Worm (Caenorhabditis elegans) whole organism, young adult: ENCODE measurements around the gene F49C5.9.

Experiments used
- F23B12.7 ChIP-seq: sonication (generic microtip); optimal IDR thresholded peaks from 2 replicates; lab custom pipeline; 2017; ENCODE audit warnings: missing genetic modification characterization, mild to moderate bottlenecking, missing compliant biosample characterization, antibody characterized with exemption, moderate library complexity; ENCODE audit not compliant: insufficient read depth
- F57A8.1 ChIP-seq: fragments of 200-800 bp; sonication (Bioruptor generic); optimal IDR thresholded peaks from 2 replicates; lab custom pipeline; 2018; ENCODE audit warnings: mild to moderate bottlenecking, missing genetic modification characterization, moderate library complexity, missing compliant biosample characterization
- T26A5.8 ChIP-seq: sonication (generic microtip); optimal IDR thresholded peaks from 2 replicates; lab custom pipeline; 2016; ENCODE audit warnings: missing genetic modification characterization, missing compliant biosample characterization
- Y53G8AR.9 ChIP-seq: fragments of 200-800 bp; sonication (Bioruptor generic); conservative IDR thresholded peaks from 2 replicates; pipeline ENCODE4 v1.3.6; 2022; ENCODE audit warnings: missing genetic modification reagents, missing genetic modification characterization, missing compliant biosample characterization
- Y79H2A.3 ChIP-seq: fragments of 200-800 bp; sonication (Bioruptor generic); conservative IDR thresholded peaks from 2 replicates; pipeline ENCODE4 v1.3.6; 2022; ENCODE audit warnings: missing genetic modification reagents, missing genetic modification characterization, missing compliant biosample characterization
- akir-1 ChIP-seq: fragments of 200-800 bp; sonication (Bioruptor generic); optimal IDR thresholded peaks from 2 replicates; lab custom pipeline; 2018; ENCODE audit warnings: mild to moderate bottlenecking, missing genetic modification characterization, moderate library complexity, missing compliant biosample characterization
- atf-7 ChIP-seq: sonication (generic microtip); optimal IDR thresholded peaks from 2 replicates; lab custom pipeline; 2017; ENCODE audit warnings: mild to moderate bottlenecking, missing genetic modification characterization, missing compliant biosample characterization
- attf-5 ChIP-seq: fragments of 200-800 bp; sonication (Bioruptor generic); optimal IDR thresholded peaks from 2 replicates; lab custom pipeline; 2018; ENCODE audit warnings: mild to moderate bottlenecking, missing genetic modification characterization, missing compliant biosample characterization
- ccch-3 ChIP-seq: fragments of 200-800 bp; sonication (Bioruptor generic); optimal IDR thresholded peaks from 2 replicates; lab custom pipeline; 2018; ENCODE audit warnings: mild to moderate bottlenecking, missing genetic modification characterization, missing compliant biosample characterization
- ceh-27 ChIP-seq: fragments of 200-800 bp; sonication (Bioruptor generic); optimal IDR thresholded peaks from 2 replicates; lab custom pipeline; 2018; ENCODE audit warnings: mild to moderate bottlenecking, missing genetic modification characterization, moderate library complexity, missing compliant biosample characterization
- ceh-40 ChIP-seq: fragments of 200-800 bp; sonication (Bioruptor generic); IDR thresholded peaks from 2 replicates; pipeline ENCODE4 v1.3.6; 2022; ENCODE audit warnings: missing genetic modification characterization, missing compliant biosample characterization
- efl-1 ChIP-seq: fragments of 150-350 bp; optimal IDR thresholded peaks from 2 replicates; lab custom pipeline; 2014; ENCODE audit warnings: missing biosample characterization, missing genetic modification reagents, missing genetic modification characterization
- egl-18 ChIP-seq: fragments of 200-800 bp; sonication (Bioruptor generic); IDR thresholded peaks from 2 replicates; pipeline ENCODE4 v1.3.6; 2022; ENCODE audit warnings: missing genetic modification reagents, missing genetic modification characterization, missing compliant biosample characterization
- hlh-26 ChIP-seq: fragments of 200-800 bp; sonication (Bioruptor generic); conservative IDR thresholded peaks from 2 replicates; pipeline ENCODE4 v1.3.6; 2022; ENCODE audit warnings: missing genetic modification reagents, missing genetic modification characterization, missing compliant biosample characterization
- hmg-1.2 ChIP-seq: fragments of 200-800 bp; sonication (Bioruptor generic); IDR thresholded peaks from 2 replicates; pipeline ENCODE4 v1.3.6; 2022; ENCODE audit warnings: missing genetic modification reagents, missing genetic modification characterization, missing compliant biosample characterization
- hrde-1 ChIP-seq: sonication (generic microtip); optimal IDR thresholded peaks from 2 replicates; lab custom pipeline; 2016; ENCODE audit warnings: missing genetic modification characterization, mild to moderate bottlenecking, missing compliant biosample characterization, moderate library complexity, missing genotype, missing genetic modification reagents, borderline replicate concordance
- let-607 ChIP-seq, 2 experiments: fragments of 200-800 bp in 1 of 2; sonication (Bioruptor generic) in 1 of 2; sonication (generic microtip) in 1 of 2; optimal IDR thresholded peaks; 2 replicates each; lab custom pipeline; 2016 to 2018; ENCODE audit warnings: mild to moderate bottlenecking in 2 of 2, missing compliant biosample characterization in 2 of 2, missing genetic modification characterization in 2 of 2, moderate library complexity in 2 of 2, missing genotype in 1 of 2
- lin-26 ChIP-seq: fragments of 200-800 bp; sonication (Bioruptor generic); IDR thresholded peaks from 2 replicates; pipeline ENCODE4 v1.3.6; 2022; ENCODE audit warnings: missing genetic modification reagents, missing genetic modification characterization, missing compliant biosample characterization
- lin-35 ChIP-seq, 3 experiments: fragments of 150-350 bp in 2 of 3; sonication (generic microtip) in 1 of 3; optimal IDR thresholded peaks; 2 replicates each; lab custom pipeline; 2014 to 2018; ENCODE audit warnings: missing biosample characterization in 3 of 3, missing genetic modification characterization in 3 of 3, missing genetic modification reagents in 3 of 3
- lir-1 ChIP-seq: fragments of 200-800 bp; sonication (Bioruptor generic); conservative IDR thresholded peaks from 2 replicates; pipeline ENCODE4 v1.3.6; 2022; ENCODE audit warnings: missing genetic modification reagents, missing genetic modification characterization, missing compliant biosample characterization
- madf-8 ChIP-seq: fragments of 200-800 bp; sonication (Bioruptor generic); conservative IDR thresholded peaks from 2 replicates; pipeline ENCODE4 v1.3.6; 2022; ENCODE audit warnings: missing genetic modification reagents, missing genetic modification characterization, missing compliant biosample characterization
- mel-28 ChIP-seq: sonication (generic microtip); optimal IDR thresholded peaks from 2 replicates; lab custom pipeline; 2016; ENCODE audit warnings: borderline replicate concordance, mild to moderate bottlenecking, missing genetic modification characterization, missing compliant biosample characterization
- nfyb-1 ChIP-seq: fragments of 200-800 bp; sonication (Bioruptor generic); IDR thresholded peaks from 2 replicates; pipeline ENCODE4 v1.3.6; 2022; ENCODE audit warnings: missing genetic modification reagents, missing genetic modification characterization, missing compliant biosample characterization
- nhr-80 ChIP-seq: sonication (generic microtip); optimal IDR thresholded peaks from 2 replicates; lab custom pipeline; 2016; ENCODE audit warnings: missing genetic modification characterization, missing compliant biosample characterization
- nhr-90 ChIP-seq: sonication (generic microtip); optimal IDR thresholded peaks from 2 replicates; lab custom pipeline; 2016; ENCODE audit warnings: missing genotype, mild to moderate bottlenecking, missing genetic modification characterization, missing compliant biosample characterization
- rcor-1 ChIP-seq: fragments of 200-800 bp; sonication (Bioruptor generic); IDR thresholded peaks from 2 replicates; pipeline ENCODE4 v1.3.6; 2022; ENCODE audit warnings: missing genetic modification reagents, missing genetic modification characterization, missing compliant biosample characterization
- rec-8 ChIP-seq, 2 experiments: sonication (generic microtip); optimal IDR thresholded peaks; 2 replicates each; lab custom pipeline; 2016; ENCODE audit warnings: mild to moderate bottlenecking in 2 of 2, missing genetic modification characterization in 2 of 2, missing genetic modification reagents in 2 of 2, missing genotype in 2 of 2, missing biosample characterization in 1 of 2, missing compliant biosample characterization in 1 of 2, moderate library complexity in 1 of 2
- unc-130 ChIP-seq: sonication (generic microtip); optimal IDR thresholded peaks from 2 replicates; lab custom pipeline; 2016; ENCODE audit warnings: missing genetic modification reagents, missing genetic modification characterization, missing compliant biosample characterization
- unc-62 ChIP-seq: fragments of 150-350 bp; optimal IDR thresholded peaks from 2 replicates; lab custom pipeline; 2014; ENCODE audit warnings: missing biosample characterization, missing genetic modification reagents, missing genetic modification characterization
- zfh-2 ChIP-seq: fragments of 200-800 bp; sonication (Bioruptor generic); conservative IDR thresholded peaks from 2 replicates; pipeline ENCODE4 v1.3.6; 2022; ENCODE audit warnings: missing genetic modification reagents, missing genetic modification characterization, missing compliant biosample characterization
- ztf-25 ChIP-seq: fragments of 200-800 bp; sonication (Bioruptor generic); IDR thresholded peaks from 2 replicates; pipeline ENCODE4 v1.3.6; 2022; ENCODE audit warnings: missing genetic modification reagents, missing genetic modification characterization, missing compliant biosample characterization

The F49C5.9 gene

DNA sequence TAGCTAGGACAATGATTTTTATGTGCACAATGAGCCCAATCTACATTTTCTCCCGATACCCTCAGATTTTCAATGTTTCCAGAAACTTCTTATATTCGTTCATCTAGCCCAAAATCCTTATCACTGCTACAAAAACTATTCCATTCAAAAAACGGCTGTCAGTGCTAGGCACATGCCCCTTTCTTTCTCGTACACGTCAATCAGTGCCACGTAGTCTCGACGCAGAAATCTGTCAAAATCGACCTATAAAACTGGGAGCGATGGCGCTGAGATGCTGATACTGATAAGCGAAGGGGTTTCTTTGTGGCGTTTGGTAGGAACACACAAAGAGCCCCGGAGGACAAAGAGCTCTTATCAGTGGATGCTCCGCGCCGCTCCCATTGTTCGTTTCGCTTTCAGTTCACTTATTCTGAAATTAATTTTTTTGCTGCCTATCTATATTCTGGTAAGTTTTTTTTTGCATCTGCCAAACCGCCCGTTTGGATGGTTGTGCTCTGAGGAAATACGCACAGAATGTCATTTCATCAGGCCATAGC is 25.6 kb downstream of the F49C5.9 start, which contains the start of gene srh-70 (continued):
- no peak for TF ChIP-seq hrde-1
- TF ChIP-seq lin-35 (GFP tag; optimal IDR thresholded peaks at IDR 0.05; lab: Kevin White, UChicago), result no peak
- no peak for TF ChIP-seq egl-18 (GFP tag; lab: Robert Waterston, UW)

DNA sequence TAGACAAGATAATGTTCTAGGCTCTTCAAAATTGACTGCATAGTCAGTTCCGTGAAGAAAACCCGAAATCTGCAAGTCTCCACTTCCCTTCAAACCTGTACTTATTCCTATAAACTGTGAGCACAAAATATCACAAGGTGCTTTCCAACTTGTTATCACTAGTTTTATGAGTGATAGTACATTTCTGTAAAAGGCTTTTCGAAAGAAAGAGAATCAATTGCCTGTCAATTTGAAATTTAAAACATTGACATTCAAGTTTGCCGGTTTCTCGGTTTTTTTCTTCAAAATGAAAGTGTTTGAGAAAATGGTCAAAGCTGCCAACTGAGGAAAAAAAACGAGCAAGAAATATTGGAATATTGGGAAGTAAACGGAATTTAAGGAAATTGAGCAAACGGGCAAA is 26.4 kb downstream of the F49C5.9 start:
- TF ChIP-seq nhr-80 (tag; lab: Kevin White, UChicago) (peak; percentile 35), unc-62 (GFP tag; lab: Kevin White, UChicago) (peak; percentile 34), hmg-1.2 (GFP tag; lab: Robert Waterston, UW) (no peak), zfh-2 (GFP tag; lab: Robert Waterston, UW) (no peak), F57A8.1 (GFP tag; lab: Kevin White, UChicago) (no peak), lir-1 (GFP tag; lab: Robert Waterston, UW) (no peak), lin-35 (GFP tag; optimal IDR thresholded peaks at IDR 0.05; lab: Kevin White, UChicago) (no peak), atf-7 (tag; lab: Kevin White, UChicago) (no peak), ccch-3 (no peak), ceh-27 (GFP tag; lab: Kevin White, UChicago) (no peak), Y79H2A.3 (GFP tag; lab: Robert Waterston, UW) (no peak), let-607 (tag; optimal IDR thresholded peaks at IDR 0.05; lab: Kevin White, UChicago) (peak; percentile 58)

DNA sequence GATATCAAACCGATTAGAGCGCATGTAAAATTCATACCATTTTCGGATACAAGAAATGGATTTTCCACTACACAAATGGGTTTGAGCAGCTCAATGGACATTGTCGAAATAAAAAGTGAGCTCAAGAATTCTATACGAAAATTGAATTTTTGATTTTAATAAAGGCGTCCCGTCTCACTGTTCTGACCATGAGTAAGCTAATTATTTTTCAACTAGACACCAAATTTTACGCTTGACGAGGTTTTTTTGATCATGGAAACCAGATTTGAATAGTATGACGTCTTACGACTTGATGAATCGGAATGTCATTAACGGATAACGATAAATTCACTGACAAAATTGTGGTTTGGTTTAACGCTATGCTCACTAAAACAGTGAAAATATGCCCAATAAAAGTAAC is 28.1 kb downstream of the F49C5.9 start, which contains the start of gene srh-61:
srh-61 (minus strand) TSS at position 101 of the 400 bp plus-strand sequence.
- TF ChIP-seq F23B12.7, result no peak
- no peak for TF ChIP-seq ccch-3
- TF ChIP-seq ceh-40, result no peak
- no peak for TF ChIP-seq nhr-80 (tag; lab: Kevin White, UChicago)
- no peak for TF ChIP-seq Y53G8AR.9 (GFP tag; lab: Robert Waterston, UW)
- TF ChIP-seq rec-8 (tag; optimal IDR thresholded peaks at IDR 0.05; lab: Kevin White, UChicago), result no peak
- no peak for TF ChIP-seq unc-130 (GFP tag; lab: Kevin White, UChicago)
- TF ChIP-seq mel-28, result no peak
- TF ChIP-seq madf-8 (GFP tag; lab: Robert Waterston, UW), result no peak
- TF ChIP-seq nfyb-1 (GFP tag; lab: Robert Waterston, UW), result no peak
- TF ChIP-seq nhr-90, result no peak
- TF ChIP-seq akir-1 (GFP tag; lab: Kevin White, UChicago), result no peak
- TF ChIP-seq efl-1 (GFP tag; lab: Kevin White, UChicago), result no peak

DNA sequence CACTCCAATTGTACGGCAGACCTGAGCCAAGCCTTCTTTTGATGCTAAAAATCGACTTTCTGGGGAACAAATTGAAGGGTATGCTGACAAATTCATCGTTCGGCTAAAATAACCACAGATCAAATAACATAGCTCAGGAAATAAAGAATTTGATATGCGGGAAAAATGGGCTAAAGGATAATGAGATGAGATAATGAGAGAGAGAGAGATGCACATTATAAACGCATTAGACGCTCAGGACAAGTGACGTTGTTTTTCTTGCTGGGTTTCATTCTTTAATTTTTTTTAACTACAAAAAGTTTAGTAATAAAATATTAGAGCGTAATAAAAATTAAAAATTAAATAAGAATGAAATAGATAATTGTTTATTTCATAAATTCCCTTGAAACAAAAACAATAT is 29.8 kb downstream of the F49C5.9 start, which contains the start of gene srh-69:
srh-69 (minus strand) TSS at position 101 of the 400 bp plus-strand sequence.
- TF ChIP-seq rcor-1 (GFP tag; lab: Robert Waterston, UW), result no peak
- TF ChIP-seq T26A5.8 (tag; lab: Kevin White, UChicago), result no peak
- no peak for TF ChIP-seq atf-7 (tag; lab: Kevin White, UChicago)
- TF ChIP-seq hlh-26, result no peak
- no peak for TF ChIP-seq ztf-25 (GFP tag; lab: Robert Waterston, UW)
- no peak for TF ChIP-seq unc-130 (GFP tag; lab: Kevin White, UChicago)
- TF ChIP-seq attf-5 (GFP tag; lab: Kevin White, UChicago), result no peak
- TF ChIP-seq lin-26 (GFP tag; lab: Robert Waterston, UW), result no peak
